Worm (Caenorhabditis elegans) whole organism, young adult: ENCODE results near the gene col-151.

Experiments
- C06A6.2 ChIP-seq: fragments of 200-800 bp; sonication (Bioruptor generic); conservative IDR thresholded peaks from 2 replicates; pipeline ENCODE4 v1.3.6; 2022; ENCODE audit warnings: missing genetic modification characterization, missing compliant biosample characterization
- D2030.7 ChIP-seq: fragments of 200-800 bp; sonication (Bioruptor generic); IDR thresholded peaks from 2 replicates; pipeline ENCODE4 v1.3.6; 2022; ENCODE audit warnings: missing genetic modification reagents, missing genetic modification characterization, missing compliant biosample characterization
- F10E7.11 ChIP-seq: sonication (generic microtip); optimal IDR thresholded peaks from 2 replicates; lab custom pipeline; 2017; ENCODE audit warnings: mild to moderate bottlenecking, missing genetic modification characterization, moderate library complexity, missing compliant biosample characterization
- F22D6.2 ChIP-seq: sonication (generic microtip); optimal IDR thresholded peaks from 2 replicates; lab custom pipeline; 2016; ENCODE audit warnings: mild to moderate bottlenecking, missing genetic modification characterization, missing compliant biosample characterization
- F49E8.2 ChIP-seq: sonication (generic microtip); optimal IDR thresholded peaks from 3 replicates; lab custom pipeline; 2017; ENCODE audit warnings: missing genetic modification characterization, mild to moderate bottlenecking, missing compliant biosample characterization, antibody characterized with exemption, moderate library complexity; ENCODE audit not compliant: insufficient read depth
- F55B11.4 ChIP-seq: sonication (generic microtip); optimal IDR thresholded peaks from 2 replicates; lab custom pipeline; 2016; ENCODE audit warnings: missing compliant biosample characterization, missing genetic modification characterization, borderline replicate concordance; ENCODE audit not compliant: insufficient read depth
- T26A5.8 ChIP-seq: sonication (generic microtip); optimal IDR thresholded peaks from 2 replicates; lab custom pipeline; 2016; ENCODE audit warnings: missing genetic modification characterization, missing compliant biosample characterization
- ZK185.1 ChIP-seq: sonication (generic microtip); optimal IDR thresholded peaks from 2 replicates; lab custom pipeline; 2016; ENCODE audit warnings: mild to moderate bottlenecking, missing genetic modification characterization, missing compliant biosample characterization; ENCODE audit not compliant: poor library complexity, severe bottlenecking
- ama-1 ChIP-seq, 3 experiments: fragments of 150-350 bp in 1 of 3; sonication (generic microtip) in 2 of 3; optimal IDR thresholded peaks; 2 replicates each; lab custom pipeline; 2014 to 2018; ENCODE audit warnings: missing biosample characterization in 2 of 3, missing genetic modification characterization in 2 of 3, missing genetic modification reagents in 2 of 3
- aptf-3 ChIP-seq: fragments of 200-800 bp; sonication (Bioruptor generic); IDR thresholded peaks from 2 replicates; pipeline ENCODE4 v1.3.6; 2022; ENCODE audit warnings: missing genetic modification characterization, missing compliant biosample characterization
- attf-5 ChIP-seq: fragments of 200-800 bp; sonication (Bioruptor generic); optimal IDR thresholded peaks from 2 replicates; lab custom pipeline; 2018; ENCODE audit warnings: mild to moderate bottlenecking, missing genetic modification characterization, missing compliant biosample characterization
- bed-2 ChIP-seq: fragments of 200-800 bp; sonication (Bioruptor generic); IDR thresholded peaks from 2 replicates; pipeline ENCODE4 v1.3.6; 2022; ENCODE audit warnings: missing genetic modification reagents, missing genetic modification characterization, missing compliant biosample characterization
- ceh-27 ChIP-seq: fragments of 200-800 bp; sonication (Bioruptor generic); optimal IDR thresholded peaks from 2 replicates; lab custom pipeline; 2018; ENCODE audit warnings: mild to moderate bottlenecking, missing genetic modification characterization, moderate library complexity, missing compliant biosample characterization
- ceh-91 ChIP-seq: fragments of 200-800 bp; sonication (Bioruptor generic); IDR thresholded peaks from 2 replicates; pipeline ENCODE4 v1.3.6; 2022; ENCODE audit warnings: missing genetic modification reagents, missing genetic modification characterization, missing compliant biosample characterization
- efl-1 ChIP-seq: fragments of 150-350 bp; optimal IDR thresholded peaks from 2 replicates; lab custom pipeline; 2014; ENCODE audit warnings: missing biosample characterization, missing genetic modification reagents, missing genetic modification characterization
- egl-44 ChIP-seq: fragments of 200-800 bp; sonication (Bioruptor generic); IDR thresholded peaks from 2 replicates; pipeline ENCODE4 v1.3.6; 2022; ENCODE audit warnings: missing genetic modification reagents, missing genetic modification characterization, missing compliant biosample characterization
- gei-17 ChIP-seq: fragments of 200-800 bp; sonication (Bioruptor generic); optimal IDR thresholded peaks from 2 replicates; lab custom pipeline; 2018; ENCODE audit warnings: mild to moderate bottlenecking, missing genetic modification characterization, missing compliant biosample characterization
- hmg-1.2 ChIP-seq: fragments of 200-800 bp; sonication (Bioruptor generic); IDR thresholded peaks from 2 replicates; pipeline ENCODE4 v1.3.6; 2022; ENCODE audit warnings: missing genetic modification reagents, missing genetic modification characterization, missing compliant biosample characterization
- hmg-20 ChIP-seq: fragments of 200-800 bp; sonication (Bioruptor generic); IDR thresholded peaks from 2 replicates; pipeline ENCODE4 v1.3.6; 2022; ENCODE audit warnings: missing genetic modification reagents, missing genetic modification characterization, missing compliant biosample characterization
- lag-1 ChIP-seq: fragments of 200-800 bp; sonication (Bioruptor generic); IDR thresholded peaks from 2 replicates; pipeline ENCODE4 v1.3.6; 2022; ENCODE audit warnings: missing genetic modification reagents, missing genetic modification characterization, missing compliant biosample characterization
- let-526 ChIP-seq: fragments of 200-800 bp; sonication (Bioruptor generic); IDR thresholded peaks from 2 replicates; pipeline ENCODE4 v1.3.6; 2022; ENCODE audit warnings: missing genetic modification reagents, missing genetic modification characterization, missing compliant biosample characterization
- let-607 ChIP-seq, 2 experiments: fragments of 200-800 bp in 1 of 2; sonication (Bioruptor generic) in 1 of 2; sonication (generic microtip) in 1 of 2; optimal IDR thresholded peaks; 2 replicates each; lab custom pipeline; 2016 to 2018; ENCODE audit warnings: mild to moderate bottlenecking in 2 of 2, missing compliant biosample characterization in 2 of 2, missing genetic modification characterization in 2 of 2, moderate library complexity in 2 of 2, missing genotype in 1 of 2
- lin-40 ChIP-seq: sonication (generic microtip); optimal IDR thresholded peaks from 2 replicates; lab custom pipeline; 2016; ENCODE audit warnings: missing genetic modification characterization, mild to moderate bottlenecking, missing compliant biosample characterization, missing genotype, missing genetic modification reagents
- lsy-27 ChIP-seq: sonication (generic microtip); optimal IDR thresholded peaks from 2 replicates; lab custom pipeline; 2017; ENCODE audit warnings: missing genetic modification characterization, mild to moderate bottlenecking, missing compliant biosample characterization, antibody characterized with exemption, missing genotype, borderline replicate concordance; ENCODE audit not compliant: insufficient read depth
- madf-10 ChIP-seq: sonication (generic microtip); optimal IDR thresholded peaks from 2 replicates; lab custom pipeline; 2016; ENCODE audit warnings: mild to moderate bottlenecking, missing genetic modification characterization, missing compliant biosample characterization
- madf-3 ChIP-seq: fragments of 200-800 bp; sonication (Bioruptor generic); IDR thresholded peaks from 2 replicates; pipeline ENCODE4 v1.3.6; 2022; ENCODE audit warnings: missing genetic modification reagents, missing genetic modification characterization, missing compliant biosample characterization
- madf-6 ChIP-seq: fragments of 200-800 bp; sonication (Bioruptor generic); IDR thresholded peaks from 2 replicates; pipeline ENCODE4 v1.3.6; 2022; ENCODE audit warnings: missing genetic modification reagents, missing genetic modification characterization, missing compliant biosample characterization
- madf-8 ChIP-seq: fragments of 200-800 bp; sonication (Bioruptor generic); conservative IDR thresholded peaks from 2 replicates; pipeline ENCODE4 v1.3.6; 2022; ENCODE audit warnings: missing genetic modification reagents, missing genetic modification characterization, missing compliant biosample characterization
- nhr-179 ChIP-seq: sonication (generic microtip); optimal IDR thresholded peaks from 2 replicates; lab custom pipeline; 2016; ENCODE audit warnings: mild to moderate bottlenecking, missing genetic modification characterization, missing compliant biosample characterization
- nhr-80 ChIP-seq: sonication (generic microtip); optimal IDR thresholded peaks from 2 replicates; lab custom pipeline; 2016; ENCODE audit warnings: missing genetic modification characterization, missing compliant biosample characterization
- nhr-90 ChIP-seq: sonication (generic microtip); optimal IDR thresholded peaks from 2 replicates; lab custom pipeline; 2016; ENCODE audit warnings: missing genotype, mild to moderate bottlenecking, missing genetic modification characterization, missing compliant biosample characterization
- pha-4 ChIP-seq: fragments of 150-350 bp; sonication (generic microtip); optimal IDR thresholded peaks from 2 replicates; lab custom pipeline; 2014; ENCODE audit warnings: missing biosample characterization, missing genetic modification reagents, missing genetic modification characterization
- repo-1 ChIP-seq: sonication (generic microtip); optimal IDR thresholded peaks from 2 replicates; lab custom pipeline; 2017; ENCODE audit warnings: mild to moderate bottlenecking, missing genetic modification characterization, missing compliant biosample characterization
- snpc-1.1 ChIP-seq: sonication (generic microtip); optimal IDR thresholded peaks from 2 replicates; lab custom pipeline; 2017; ENCODE audit warnings: missing genetic modification characterization, mild to moderate bottlenecking, missing compliant biosample characterization, antibody characterized with exemption, moderate library complexity, missing genotype, missing genetic modification reagents; ENCODE audit not compliant: insufficient read depth
- snpc-1.3 ChIP-seq: sonication (generic microtip); optimal IDR thresholded peaks from 2 replicates; lab custom pipeline; 2017; ENCODE audit warnings: missing genetic modification characterization, mild to moderate bottlenecking, missing compliant biosample characterization, antibody characterized with exemption, moderate library complexity, missing genotype, missing genetic modification reagents; ENCODE audit not compliant: insufficient read depth
- sptf-2 ChIP-seq: fragments of 200-800 bp; sonication (Bioruptor generic); optimal IDR thresholded peaks from 2 replicates; lab custom pipeline; 2018; ENCODE audit warnings: mild to moderate bottlenecking, missing genetic modification characterization, missing compliant biosample characterization
- tbx-9 ChIP-seq: sonication (generic microtip); optimal IDR thresholded peaks from 2 replicates; lab custom pipeline; 2016; ENCODE audit warnings: borderline replicate concordance, missing genetic modification characterization, inconsistent platforms, missing compliant biosample characterization
- tlf-1 ChIP-seq: fragments of 200-800 bp; sonication (Bioruptor generic); optimal IDR thresholded peaks from 2 replicates; lab custom pipeline; 2018; ENCODE audit warnings: mild to moderate bottlenecking, missing genetic modification characterization, missing compliant biosample characterization
- ztf-18 ChIP-seq: sonication (generic microtip); optimal IDR thresholded peaks from 2 replicates; lab custom pipeline; 2016; ENCODE audit warnings: missing genotype, mild to moderate bottlenecking, missing genetic modification characterization, missing compliant biosample characterization

col-151 gene

DNA sequence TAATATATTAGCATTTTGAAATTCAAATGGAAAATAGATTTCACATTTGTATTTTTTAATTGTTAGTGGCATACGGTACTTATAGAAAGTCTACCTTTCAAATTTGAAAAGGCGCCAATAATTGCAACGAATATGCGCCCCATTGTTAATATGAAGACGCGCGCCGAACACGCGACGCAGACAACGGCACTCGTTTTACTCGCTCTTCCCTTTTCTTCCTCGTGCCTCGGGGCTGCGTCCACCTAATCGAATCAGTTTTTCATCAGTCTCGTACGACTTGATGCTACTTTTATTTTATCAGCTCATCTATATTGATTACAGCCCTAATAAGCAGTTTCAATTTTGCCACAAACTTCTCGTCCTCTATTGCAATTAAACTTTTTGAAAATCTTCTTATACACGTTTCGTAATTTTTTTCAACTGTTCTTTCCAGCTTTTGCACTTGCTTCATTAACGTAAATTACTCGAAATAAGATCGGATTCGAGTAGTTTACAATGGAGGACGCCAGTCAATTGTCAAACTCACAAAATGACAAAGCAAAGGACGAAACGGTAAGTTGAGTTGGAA, 33.1 kb downstream of the col-151 start, which contains the start of gene cash-1 (continued):
- peak; percentile 47 for TF ChIP-seq ZK185.1 (tag; lab: Kevin White, UChicago)
- peak; percentile 17 for TF ChIP-seq madf-10 (tag; lab: Kevin White, UChicago)
- peak; percentile 66 for TF ChIP-seq ceh-91 (GFP tag; lab: Robert Waterston, UW)
- peak; percentile 51 for TF ChIP-seq F49E8.2 (tag; lab: Kevin White, UChicago)
- TF ChIP-seq madf-6 (GFP tag; lab: Robert Waterston, UW), result peak; percentile 85
- TF ChIP-seq repo-1, result no peak
- TF ChIP-seq F10E7.11 (tag; lab: Kevin White, UChicago), result no peak
- peak; percentile 36 for TF ChIP-seq ama-1 (optimal IDR thresholded peaks at IDR 0.05; lab: Kevin White, UChicago)
- TF ChIP-seq ama-1 (GFP tag; optimal IDR thresholded peaks at IDR 0.05; lab: Kevin White, UChicago), result no peak
- peak in 1 of 2 experiments; percentile 12 for TF ChIP-seq let-607 (tag; optimal IDR thresholded peaks at IDR 0.05; lab: Kevin White, UChicago)
- peak; percentile 41 for TF ChIP-seq lin-40 (tag; lab: Kevin White, UChicago)
- peak; percentile 99 for TF ChIP-seq madf-3
- no peak for TF ChIP-seq aptf-3 (GFP tag; lab: Robert Waterston, UW)
- no peak for TF ChIP-seq T26A5.8 (tag; lab: Kevin White, UChicago)
- no peak for TF ChIP-seq snpc-1.3 (tag; lab: Kevin White, UChicago)
- no peak for TF ChIP-seq gei-17
- peak; percentile 66 for TF ChIP-seq tlf-1 (GFP tag; lab: Kevin White, UChicago)
- TF ChIP-seq lag-1 (GFP tag; lab: Robert Waterston, UW), result no peak
- peak; percentile 51 for TF ChIP-seq ztf-18
- TF ChIP-seq hmg-20, result no peak
- TF ChIP-seq attf-5 (GFP tag; lab: Kevin White, UChicago), result peak; percentile 88
- TF ChIP-seq madf-8, result peak; percentile 71
- TF ChIP-seq D2030.7, result peak; percentile 68
- peak; percentile 8 for TF ChIP-seq pha-4 (tag; lab: Kevin White, UChicago)
- TF ChIP-seq lsy-27 (tag; lab: Kevin White, UChicago), result peak; percentile 61
- peak; percentile 88 for TF ChIP-seq nhr-80 (tag; lab: Kevin White, UChicago)
- no peak for TF ChIP-seq tbx-9 (tag; lab: Kevin White, UChicago)

DNA sequence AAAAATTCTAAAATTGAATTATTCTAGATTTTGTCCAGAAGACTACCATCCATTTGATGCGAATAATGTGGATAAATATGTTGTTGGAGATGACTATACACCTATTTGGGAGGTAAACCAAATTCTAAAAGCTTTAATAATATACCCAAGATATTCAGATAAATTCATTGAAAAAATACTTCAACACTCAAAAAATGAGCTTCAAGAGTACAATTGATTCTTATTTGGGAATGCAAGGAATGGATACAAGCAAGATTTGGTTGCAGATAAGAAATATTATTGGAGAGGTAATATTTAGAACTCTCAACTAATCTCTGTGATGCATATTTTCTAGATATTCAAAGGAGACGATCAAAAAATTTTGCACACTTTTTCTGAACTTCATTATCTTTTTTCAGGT, 34.8 kb downstream of the col-151 start:
- TF ChIP-seq nhr-179 (tag; lab: Kevin White, UChicago) (no peak), egl-44 (no peak), let-526 (GFP tag; lab: Robert Waterston, UW) (no peak), hmg-1.2 (no peak), ceh-27 (GFP tag; lab: Kevin White, UChicago) (no peak), gei-17 (no peak), F55B11.4 (tag; lab: Kevin White, UChicago) (no peak), nhr-90 (tag; lab: Kevin White, UChicago) (no peak), efl-1 (no peak), ama-1 (optimal IDR thresholded peaks at IDR 0.05; lab: Kevin White, UChicago) (no peak), ama-1 (GFP tag; optimal IDR thresholded peaks at IDR 0.05; lab: Kevin White, UChicago) (no peak), F22D6.2 (tag; lab: Kevin White, UChicago) (no peak), bed-2 (GFP tag; lab: Robert Waterston, UW) (no peak), C06A6.2 (GFP tag; lab: Robert Waterston, UW) (no peak), snpc-1.1 (no peak), madf-6 (GFP tag; lab: Robert Waterston, UW) (no peak), sptf-2 (GFP tag; lab: Kevin White, UChicago) (no peak)
